Fruit fly (Drosophila melanogaster) whole organism, embryonic: ENCODE data around the gene TM9SF3.

Experiments
- ATbp ChIP-seq: fragments of 200-800 bp; sonication (Bioruptor generic); optimal IDR thresholded peaks from 2 replicates; lab custom pipeline; 2017; ENCODE audit warnings: missing biosample characterization, mild to moderate bottlenecking, missing genetic modification characterization, missing genetic modification reagents
- Adf1 ChIP-seq: fragments of 200-800 bp; sonication (Bioruptor generic); IDR thresholded peaks from 2 replicates; pipeline ENCODE4 v1.3.6; 2022; ENCODE audit warnings: missing biosample characterization, missing genetic modification characterization
- C15 ChIP-seq: fragments of 200-800 bp; sonication (Bioruptor generic); IDR thresholded peaks from 3 replicates; pipeline ENCODE4 v1.3.6; 2022; ENCODE audit warnings: missing biosample characterization, missing genetic modification characterization
- CG10209 ChIP-seq: fragments of 200-800 bp; sonication (Bioruptor generic); optimal IDR thresholded peaks from 3 replicates; lab custom pipeline; 2017; ENCODE audit warnings: missing biosample characterization, mild to moderate bottlenecking, missing genetic modification characterization, missing genetic modification reagents
- CG10267 ChIP-seq: fragments of 200-800 bp; sonication (Bioruptor generic); optimal IDR thresholded peaks from 2 replicates; lab custom pipeline; 2018; ENCODE audit warnings: missing biosample characterization, mild to moderate bottlenecking, missing genetic modification characterization, moderate library complexity
- CG11504 ChIP-seq: fragments of 200-800 bp; sonication (Bioruptor generic); optimal IDR thresholded peaks from 3 replicates; lab custom pipeline; 2019; ENCODE audit warnings: missing biosample characterization, mild to moderate bottlenecking, missing genetic modification characterization, moderate library complexity
- CG14860 ChIP-seq: fragments of 200-800 bp; sonication (Bioruptor generic); IDR thresholded peaks from 3 replicates; pipeline ENCODE4 v1.3.6; 2022; ENCODE audit warnings: missing biosample characterization, missing genetic modification characterization; ENCODE audit not compliant: partially characterized antibody
- CG15479 ChIP-seq: fragments of 200-800 bp; sonication (Bioruptor generic); optimal IDR thresholded peaks from 3 replicates; lab custom pipeline; 2019; ENCODE audit warnings: missing biosample characterization, mild to moderate bottlenecking, missing genetic modification characterization, moderate library complexity
- CG15601 ChIP-seq: fragments of 200-800 bp; sonication (Bioruptor generic); optimal IDR thresholded peaks from 3 replicates; lab custom pipeline; 2019; ENCODE audit warnings: missing biosample characterization, mild to moderate bottlenecking, missing genetic modification characterization, moderate library complexity
- CG16863 ChIP-seq: fragments of 200-800 bp; sonication (Bioruptor generic); optimal IDR thresholded peaks from 3 replicates; lab custom pipeline; 2016; ENCODE audit warnings: missing biosample characterization, missing genetic modification characterization
- CG2116 ChIP-seq: fragments of 200-800 bp; sonication (Bioruptor generic); optimal IDR thresholded peaks from 3 replicates; lab custom pipeline; 2018; ENCODE audit warnings: missing biosample characterization, mild to moderate bottlenecking, missing genetic modification characterization
- CG2875 ChIP-seq: fragments of 200-800 bp; sonication (Bioruptor generic); optimal IDR thresholded peaks from 2 replicates; lab custom pipeline; 2017; ENCODE audit warnings: missing biosample characterization, mild to moderate bottlenecking, missing genetic modification characterization, missing genetic modification reagents
- CG31224 ChIP-seq: fragments of 200-800 bp; sonication (Bioruptor generic); IDR thresholded peaks from 2 replicates; pipeline ENCODE4 v1.3.6; 2022; ENCODE audit warnings: missing biosample characterization, missing genetic modification characterization
- CG34224 ChIP-seq: fragments of 200-800 bp; sonication (Bioruptor generic); IDR thresholded peaks from 3 replicates; pipeline ENCODE4 v1.3.6; 2022; ENCODE audit warnings: missing biosample characterization, missing genetic modification characterization; ENCODE audit not compliant: partially characterized antibody
- CG4360 ChIP-seq: fragments of 200-800 bp; sonication (Bioruptor generic); IDR thresholded peaks from 2 replicates; pipeline ENCODE4 v1.3.6; 2022; ENCODE audit warnings: missing biosample characterization, missing genetic modification characterization
- CG6689 ChIP-seq: fragments of 200-800 bp; sonication (Bioruptor generic); IDR thresholded peaks from 2 replicates; pipeline ENCODE4 v1.3.6; 2022; ENCODE audit warnings: missing biosample characterization, missing genetic modification characterization
- CG7745 ChIP-seq: fragments of 200-800 bp; sonication (Bioruptor generic); optimal IDR thresholded peaks from 2 replicates; lab custom pipeline; 2018; ENCODE audit warnings: missing biosample characterization, mild to moderate bottlenecking, missing genetic modification characterization, moderate library complexity
- CHES-1-like ChIP-seq: fragments of 200-800 bp; sonication (Bioruptor generic); optimal IDR thresholded peaks from 2 replicates; lab custom pipeline; 2016; ENCODE audit warnings: missing biosample characterization, missing genetic modification characterization
- Dbx ChIP-seq: fragments of 200-800 bp; sonication (Bioruptor generic); IDR thresholded peaks from 3 replicates; pipeline ENCODE4 v1.3.6; 2022; ENCODE audit warnings: missing biosample characterization, missing genetic modification characterization
- HHEX ChIP-seq: fragments of 200-800 bp; sonication (Bioruptor generic); optimal IDR thresholded peaks from 3 replicates; lab custom pipeline; 2017; ENCODE audit warnings: missing biosample characterization, mild to moderate bottlenecking, missing genetic modification characterization, missing genetic modification reagents
- HLH3B ChIP-seq: fragments of 200-800 bp; sonication (Bioruptor generic); IDR thresholded peaks from 2 replicates; pipeline ENCODE4 v1.3.6; 2022; ENCODE audit warnings: missing biosample characterization, missing genetic modification characterization
- Mrtf ChIP-seq: fragments of 200-800 bp; sonication (Bioruptor generic); IDR thresholded peaks from 3 replicates; pipeline ENCODE4 v1.3.6; 2022; ENCODE audit warnings: missing biosample characterization, missing genetic modification characterization
- NK7.1 ChIP-seq: fragments of 200-800 bp; sonication (Bioruptor generic); optimal IDR thresholded peaks from 3 replicates; lab custom pipeline; 2016; ENCODE audit warnings: missing biosample characterization, missing genetic modification characterization
- PHDP ChIP-seq: fragments of 200-800 bp; sonication (Bioruptor generic); optimal IDR thresholded peaks from 3 replicates; lab custom pipeline; 2018; ENCODE audit warnings: missing biosample characterization, mild to moderate bottlenecking, missing genetic modification characterization, moderate library complexity
- Ptx1 ChIP-seq: fragments of 200-800 bp; sonication (Bioruptor generic); IDR thresholded peaks from 2 replicates; pipeline ENCODE4 v1.3.6; 2022; ENCODE audit warnings: missing biosample characterization, missing genetic modification characterization
- Ravus ChIP-seq: fragments of 200-800 bp; sonication (Bioruptor generic); IDR thresholded peaks from 2 replicates; pipeline ENCODE4 v1.3.6; 2022; ENCODE audit warnings: missing biosample characterization, missing genetic modification characterization
- Taf1 ChIP-seq: fragments of 200-800 bp; sonication (Bioruptor generic); IDR thresholded peaks from 2 replicates; pipeline ENCODE4 v1.3.6; 2022; ENCODE audit warnings: missing biosample characterization, missing genetic modification characterization
- Tbp ChIP-seq: fragments of >200 bp; optimal IDR thresholded peaks from 2 replicates; lab custom pipeline; 2018; ENCODE audit warnings: missing biosample characterization, missing genetic modification characterization
- amos ChIP-seq: fragments of 200-800 bp; sonication (Bioruptor generic); IDR thresholded peaks from 2 replicates; pipeline ENCODE4 v1.3.6; 2022; ENCODE audit warnings: missing biosample characterization, missing genetic modification characterization; ENCODE audit not compliant: partially characterized antibody
- aop ChIP-seq: fragments of 200-800 bp; sonication (Bioruptor generic); IDR thresholded peaks from 2 replicates; pipeline ENCODE4 v1.3.6; 2022; ENCODE audit warnings: missing biosample characterization, missing genetic modification characterization
- ara ChIP-seq: fragments of 200-800 bp; sonication (Bioruptor generic); IDR thresholded peaks from 2 replicates; pipeline ENCODE4 v1.3.6; 2022; ENCODE audit warnings: missing biosample characterization, missing genetic modification characterization
- cato ChIP-seq: fragments of 200-800 bp; sonication (Bioruptor generic); optimal IDR thresholded peaks from 2 replicates; lab custom pipeline; 2016; ENCODE audit warnings: missing biosample characterization, missing genetic modification characterization, borderline replicate concordance
- ci ChIP-seq: fragments of 200-800 bp; sonication (Bioruptor generic); IDR thresholded peaks from 3 replicates; pipeline ENCODE4 v1.3.6; 2022; ENCODE audit warnings: missing biosample characterization, missing genetic modification characterization
- dm ChIP-seq: fragments of 200-800 bp; sonication (Bioruptor generic); optimal IDR thresholded peaks from 3 replicates; lab custom pipeline; 2016; ENCODE audit warnings: missing biosample characterization, missing genetic modification characterization
- exex ChIP-seq: fragments of 200-800 bp; sonication (Bioruptor generic); optimal IDR thresholded peaks from 4 replicates; lab custom pipeline; 2018; ENCODE audit warnings: missing biosample characterization, mild to moderate bottlenecking, missing genetic modification characterization, moderate library complexity
- gce ChIP-seq: fragments of 200-800 bp; sonication (Bioruptor generic); IDR thresholded peaks from 3 replicates; pipeline ENCODE4 v1.3.6; 2022; ENCODE audit warnings: missing biosample characterization, missing genetic modification characterization
- gfzf ChIP-seq: fragments of 200-800 bp; sonication (Bioruptor generic); optimal IDR thresholded peaks from 2 replicates; lab custom pipeline; 2016; ENCODE audit warnings: missing biosample characterization, mild to moderate bottlenecking, missing genetic modification characterization, moderate library complexity
- jigr1 ChIP-seq: fragments of 200-800 bp; sonication (Bioruptor generic); IDR thresholded peaks from 3 replicates; pipeline ENCODE4 v1.3.6; 2022; ENCODE audit warnings: missing biosample characterization, missing genetic modification characterization
- klu ChIP-seq: fragments of 200-800 bp; sonication (Bioruptor generic); IDR thresholded peaks from 2 replicates; pipeline ENCODE4 v1.3.6; 2022; ENCODE audit warnings: missing biosample characterization, missing genetic modification characterization
- nerfin-1 ChIP-seq: fragments of 200-800 bp; sonication (Bioruptor generic); optimal IDR thresholded peaks from 3 replicates; lab custom pipeline; 2019; ENCODE audit warnings: missing biosample characterization, mild to moderate bottlenecking, missing genetic modification characterization, moderate library complexity
- org-1 ChIP-seq: fragments of 200-800 bp; sonication (Bioruptor generic); optimal IDR thresholded peaks from 2 replicates; lab custom pipeline; 2017; ENCODE audit warnings: missing biosample characterization, missing genetic modification characterization
- ranshi ChIP-seq: fragments of 200-800 bp; sonication (Bioruptor generic); IDR thresholded peaks from 2 replicates; pipeline ENCODE4 v1.3.6; 2022; ENCODE audit warnings: missing biosample characterization, missing genetic modification characterization
- row ChIP-seq: fragments of 200-800 bp; sonication (Bioruptor generic); IDR thresholded peaks from 3 replicates; pipeline ENCODE4 v1.3.6; 2022; ENCODE audit warnings: missing biosample characterization, missing genetic modification characterization
- sens ChIP-seq: fragments of 200-800 bp; sonication (Bioruptor generic); peaks from one replicate; lab custom pipeline; 2016; ENCODE audit warnings: missing biosample characterization, missing genetic modification characterization
- sisA ChIP-seq: fragments of 200-800 bp; sonication (Bioruptor generic); IDR thresholded peaks from 2 replicates; pipeline ENCODE4 v1.3.6; 2022; ENCODE audit warnings: missing biosample characterization, missing genetic modification characterization
- slbo ChIP-seq: fragments of 200-800 bp; sonication (Bioruptor generic); IDR thresholded peaks from 2 replicates; pipeline ENCODE4 v1.3.6; 2022; ENCODE audit warnings: missing biosample characterization, missing genetic modification characterization
- stc ChIP-seq: fragments of 200-800 bp; sonication (Bioruptor generic); IDR thresholded peaks from 2 replicates; pipeline ENCODE4 v1.3.6; 2022; ENCODE audit warnings: missing biosample characterization, missing genetic modification characterization
- tin ChIP-seq: fragments of 200-800 bp; sonication (Bioruptor generic); optimal IDR thresholded peaks from 3 replicates; lab custom pipeline; 2016; ENCODE audit warnings: missing biosample characterization, missing genetic modification characterization
- toy ChIP-seq: fragments of 200-800 bp; sonication (Bioruptor generic); IDR thresholded peaks from 2 replicates; pipeline ENCODE4 v1.3.6; 2022; ENCODE audit warnings: missing biosample characterization, missing genetic modification characterization

Gene TM9SF3

dm6 chr3L:5577250-5578138 is 26.3 kb downstream of the TM9SF3 start, which contains the start of gene Msr-110 (continued):
- TF ChIP-seq exex (tag; lab: Kevin White, UChicago), result peak; percentile 64
- TF ChIP-seq amos (GFP tag; lab: Robert Waterston, UW), result no peak
- TF ChIP-seq Ravus (GFP tag; lab: Robert Waterston, UW), result peak; percentile 56
- TF ChIP-seq org-1 (GFP tag; lab: Kevin White, UChicago), result peak; percentile 88
- peak; percentile 93 for TF ChIP-seq Adf1 (GFP tag; lab: Robert Waterston, UW)
- peak; percentile 94 for TF ChIP-seq slbo
- peak; percentile 76 for TF ChIP-seq tin (GFP tag; lab: Kevin White, UChicago)
- TF ChIP-seq Dbx (GFP tag; lab: Robert Waterston, UW), result peak; percentile 94
- TF ChIP-seq nerfin-1, result peak; percentile 84
- no peak for TF ChIP-seq gfzf
- TF ChIP-seq CG16863 (GFP tag; lab: Kevin White, UChicago), result peak; percentile 79
- peak; percentile 70 for TF ChIP-seq toy (GFP tag; lab: Robert Waterston, UW)
- peak; percentile 84 for TF ChIP-seq Mrtf (GFP tag; lab: Robert Waterston, UW)
- TF ChIP-seq jigr1 (GFP tag; lab: Robert Waterston, UW), result peak; percentile 92
- peak; percentile 90 for TF ChIP-seq ranshi
- TF ChIP-seq sens (GFP tag; lab: Kevin White, UChicago), result peak; percentile 93
- TF ChIP-seq Ptx1 (GFP tag; lab: Robert Waterston, UW), result peak; percentile 95
- no peak for TF ChIP-seq CG14860
- TF ChIP-seq CHES-1-like (GFP tag; lab: Kevin White, UChicago), result peak; percentile 74
- no peak for TF ChIP-seq CG7745
- TF ChIP-seq ci (GFP tag; lab: Robert Waterston, UW), result peak; percentile 90
- peak; percentile 73; the same call in 1 of the 3 replicates for TF ChIP-seq C15 (GFP tag; lab: Robert Waterston, UW)
- peak; percentile 66 for TF ChIP-seq cato (GFP tag; lab: Kevin White, UChicago)
- TF ChIP-seq CG31224 (GFP tag; lab: Robert Waterston, UW), result peak; percentile 72; the same call in 1 of the 2 replicates
- peak; percentile 88 for TF ChIP-seq HLH3B (GFP tag; lab: Robert Waterston, UW)
- TF ChIP-seq Tbp (GFP tag; lab: Kevin White, UChicago), result no peak
- TF ChIP-seq NK7.1, result peak; percentile 53
- peak; percentile 86 for TF ChIP-seq Taf1
- no peak for TF ChIP-seq CG34224 (GFP tag; lab: Robert Waterston, UW)
- peak; percentile 52 for TF ChIP-seq dm (GFP tag; lab: Kevin White, UChicago)
- TF ChIP-seq CG6689 (GFP tag; lab: Robert Waterston, UW), result peak; percentile 89
- TF ChIP-seq CG10209, result peak; percentile 86
- TF ChIP-seq CG2875 (GFP tag; lab: Kevin White, UChicago), result peak; percentile 64
- TF ChIP-seq stc (GFP tag; lab: Robert Waterston, UW), result peak; percentile 87
- TF ChIP-seq CG15479 (GFP tag; lab: Kevin White, UChicago), result no peak
- TF ChIP-seq sisA (GFP tag; lab: Robert Waterston, UW), result peak; percentile 87
- TF ChIP-seq klu, result peak; percentile 91
- peak; percentile 89 for TF ChIP-seq HHEX (GFP tag; lab: Kevin White, UChicago)
- TF ChIP-seq CG10267 (tag; lab: Kevin White, UChicago), result peak; percentile 75
- TF ChIP-seq row (GFP tag; lab: Robert Waterston, UW), result peak; percentile 94
- 0 out of 2 replicates have a peak, but pooled peaks have one; percentile 36 for TF ChIP-seq aop (GFP tag; lab: Robert Waterston, UW)
- TF ChIP-seq CG11504 (tag; lab: Kevin White, UChicago), result peak; percentile 94
- peak; percentile 37 for TF ChIP-seq CG2116 (GFP tag; lab: Kevin White, UChicago)
- peak; percentile 87 for TF ChIP-seq ATbp
- peak; percentile 91 for TF ChIP-seq PHDP (tag; lab: Kevin White, UChicago)
- TF ChIP-seq gce (GFP tag; lab: Robert Waterston, UW), result peak; percentile 82; the same call in 2 of the 3 replicates
- TF ChIP-seq ara, result peak; percentile 66
- TF ChIP-seq CG4360 (GFP tag; lab: Robert Waterston, UW), result no peak
- TF ChIP-seq CG15601, result peak; percentile 84
